Worm (Caenorhabditis elegans): ENCODE results near the gene gspd-1.

The gspd-1 gene

ce11 chrIV:11317119-11317518 lies at the start of gene gspd-1:
gspd-1 (plus strand) TSS chrIV:11317419.
- TF ChIP-seq nhr-111 (GFP tag; optimal IDR thresholded peaks at IDR 0.05): no peak
- no peak for TF ChIP-seq snpc-1.2 (GFP tag; IDR thresholded peaks at IDR 0.05)
- TF ChIP-seq F26F4.8 (GFP tag; conservative IDR thresholded peaks at IDR 0.05): no peak
- no peak for TF ChIP-seq ztf-11 (tag; optimal IDR thresholded peaks at IDR 0.05)
- TF ChIP-seq skn-1 (tag; optimal IDR thresholded peaks at IDR 0.05): no peak
- no peak for TF ChIP-seq nhr-77 (tag; optimal IDR thresholded peaks at IDR 0.05)
- TF ChIP-seq mdl-1 (tag; optimal IDR thresholded peaks at IDR 0.05): no peak
- no peak for TF ChIP-seq unc-39 (tag; optimal IDR thresholded peaks at IDR 0.05)
- TF ChIP-seq mdt-29 (GFP tag; IDR thresholded peaks at IDR 0.05): no peak
- TF ChIP-seq nhr-11 (tag; optimal IDR thresholded peaks at IDR 0.05): no peak
- no peak for TF ChIP-seq madf-5 (GFP tag; IDR thresholded peaks at IDR 0.05)
- no peak for TF ChIP-seq mxl-3 (GFP tag; optimal IDR thresholded peaks at IDR 0.05)
- no peak for TF ChIP-seq saeg-2 (GFP tag; IDR thresholded peaks at IDR 0.05)

- TF ChIP-seq zip-2 (tag; optimal IDR thresholded peaks at IDR 0.05): no peak
- TF ChIP-seq nhr-77 (tag; optimal IDR thresholded peaks at IDR 0.05): no peak
- no peak for TF ChIP-seq lin-13 (GFP tag; optimal IDR thresholded peaks at IDR 0.05)
- no peak for TF ChIP-seq set-16 (GFP tag; IDR thresholded peaks at IDR 0.05)
- no peak for TF ChIP-seq pha-4 (GFP tag; IDR thresholded peaks at IDR 0.05)
- TF ChIP-seq pha-4 (tag; optimal IDR thresholded peaks at IDR 0.05): peak; percentile 61
These were observed 47.7 kb upstream of the gspd-1 start for ce11 chrIV:11269483-11269882.

- no peak for TF ChIP-seq pha-4 (GFP tag; IDR thresholded peaks at IDR 0.05)
- no peak for TF ChIP-seq pha-4 (tag; optimal IDR thresholded peaks at IDR 0.05)
- TF ChIP-seq ceh-82 (tag; optimal IDR thresholded peaks at IDR 0.05): no peak
- TF ChIP-seq F49E8.2 (tag; optimal IDR thresholded peaks at IDR 0.05; ENCODE audit: borderline replicate concordance): no peak
- no peak for TF ChIP-seq aha-1 (tag)
- TF ChIP-seq fos-1 (tag; optimal IDR thresholded peaks at IDR 0.05): no peak
- no peak for TF ChIP-seq T26A8.4 (GFP tag; IDR thresholded peaks at IDR 0.05)
- TF ChIP-seq aly-2 (tag; optimal IDR thresholded peaks at IDR 0.05): no peak
- no peak for TF ChIP-seq nhr-77 (tag; optimal IDR thresholded peaks at IDR 0.05)
- TF ChIP-seq mxl-2 (GFP tag; conservative IDR thresholded peaks at IDR 0.05): no peak
- TF ChIP-seq fkh-10 (GFP tag; optimal IDR thresholded peaks at IDR 0.05): no peak
- no peak for TF ChIP-seq ceh-28 (tag; optimal IDR thresholded peaks at IDR 0.05)
- TF ChIP-seq madf-9 (GFP tag; conservative IDR thresholded peaks at IDR 0.05): no peak
- no peak for TF ChIP-seq R02D3.7 (tag; optimal IDR thresholded peaks at IDR 0.05)
- no peak for TF ChIP-seq rbr-2 (tag; optimal IDR thresholded peaks at IDR 0.05)
- TF ChIP-seq attf-4 (tag; optimal IDR thresholded peaks at IDR 0.05): no peak
- TF ChIP-seq snpc-4 (tag; optimal IDR thresholded peaks at IDR 0.05): no peak
- no peak for TF ChIP-seq ZK337.2 (GFP tag; IDR thresholded peaks at IDR 0.05)
These were observed 46.0 kb upstream of the gspd-1 start, which contains the start of gene nhr-7 for ce11 chrIV:11271262-11271661. nhr-7 (minus strand) TSS chrIV:11271362.

ce11 chrIV:11273151-11273550 lies 44.1 kb upstream of the gspd-1 start, which contains the start of gene gtl-2:
gtl-2 (plus strand) TSS chrIV:11273451.
- TF ChIP-seq ztf-11 (tag; optimal IDR thresholded peaks at IDR 0.05): no peak

- TF ChIP-seq unc-62 (GFP tag; optimal IDR thresholded peaks at IDR 0.05 in 1 of 2): peak in 1 of 2 experiments; percentile 90
- TF ChIP-seq unc-62 (tag; optimal IDR thresholded peaks at IDR 0.05): no peak
- no peak for TF ChIP-seq cey-2 (tag; optimal IDR thresholded peaks at IDR 0.05; ENCODE audit: borderline replicate concordance, insufficient read depth)
- no peak for TF ChIP-seq php-3 (GFP tag; IDR thresholded peaks at IDR 0.05)
- no peak for TF ChIP-seq lsy-2 (tag; optimal IDR thresholded peaks at IDR 0.05)
- TF ChIP-seq tra-1 (GFP tag; IDR thresholded peaks at IDR 0.05): no peak
- TF ChIP-seq unc-130 (GFP tag; optimal IDR thresholded peaks at IDR 0.05): no peak
- TF ChIP-seq mdt-29 (GFP tag; IDR thresholded peaks at IDR 0.05): no peak
- no peak for TF ChIP-seq spr-1 (tag; optimal IDR thresholded peaks at IDR 0.05)
- no peak for TF ChIP-seq egl-27 (tag; optimal IDR thresholded peaks at IDR 0.05)
These were observed 41.2 kb upstream of the gspd-1 start for ce11 chrIV:11276026-11276425.
